Fruit fly (Drosophila melanogaster) whole organism, adult: ENCODE results near the gene nonA.

ENCODE experiments used
- CG11617 ChIP-seq: fragments of 200-800 bp; sonication (Bioruptor generic); optimal IDR thresholded peaks from 2 replicates; lab custom pipeline; 2017; ENCODE audit warnings: mild to moderate bottlenecking, missing biosample characterization, missing genetic modification reagents, missing genetic modification characterization
- CG12768 ChIP-seq: fragments of 200-800 bp; sonication (Bioruptor generic); optimal IDR thresholded peaks from 2 replicates; lab custom pipeline; 2017; ENCODE audit warnings: missing biosample characterization, missing genetic modification characterization, mild to moderate bottlenecking, moderate library complexity, missing genetic modification reagents
- CG33017 ChIP-seq: fragments of 200-800 bp; sonication (Bioruptor generic); optimal IDR thresholded peaks from 2 replicates; lab custom pipeline; 2018; ENCODE audit warnings: missing biosample characterization, mild to moderate bottlenecking, missing genetic modification characterization, moderate library complexity
- CG5204 ChIP-seq: fragments of 200-800 bp; sonication (Bioruptor generic); optimal IDR thresholded peaks from 2 replicates; lab custom pipeline; 2016; ENCODE audit warnings: missing biosample characterization, missing genetic modification characterization
- Hr96 ChIP-seq: fragments of 200-800 bp; sonication (Bioruptor generic); optimal IDR thresholded peaks from 2 replicates; lab custom pipeline; 2016; ENCODE audit warnings: missing biosample characterization, missing genetic modification characterization
- bab1 ChIP-seq: fragments of 200-800 bp; sonication (Bioruptor generic); optimal IDR thresholded peaks from 3 replicates; lab custom pipeline; 2019; ENCODE audit warnings: missing biosample characterization, mild to moderate bottlenecking, missing genetic modification characterization, moderate library complexity
- cic ChIP-seq: fragments of 200-800 bp; sonication (Bioruptor generic); optimal IDR thresholded peaks from 2 replicates; lab custom pipeline; 2017; ENCODE audit warnings: missing biosample characterization, mild to moderate bottlenecking, missing genetic modification characterization, moderate library complexity
- cnc ChIP-seq, 2 experiments: fragments of >200 bp; optimal IDR thresholded peaks; 2 replicates each; lab custom pipeline; 2017
- kay ChIP-seq: fragments of 200-800 bp; sonication (Bioruptor generic); peaks from one replicate; lab custom pipeline; 2016; ENCODE audit warnings: missing biosample characterization, missing genetic modification characterization, borderline replicate concordance
- ovo ChIP-seq: fragments of 200-800 bp; sonication (Bioruptor generic); optimal IDR thresholded peaks from 2 replicates; lab custom pipeline; 2016; ENCODE audit warnings: missing biosample characterization, missing genetic modification characterization
- pad ChIP-seq: fragments of 200-800 bp; sonication (Bioruptor generic); optimal IDR thresholded peaks from 3 replicates; lab custom pipeline; 2017; ENCODE audit warnings: missing biosample characterization, missing genetic modification characterization, mild to moderate bottlenecking, moderate library complexity, missing genetic modification reagents
- toe ChIP-seq: fragments of 200-800 bp; sonication (Bioruptor generic); optimal IDR thresholded peaks from 2 replicates; lab custom pipeline; 2016; ENCODE audit warnings: missing biosample characterization, missing genetic modification characterization

DNA sequence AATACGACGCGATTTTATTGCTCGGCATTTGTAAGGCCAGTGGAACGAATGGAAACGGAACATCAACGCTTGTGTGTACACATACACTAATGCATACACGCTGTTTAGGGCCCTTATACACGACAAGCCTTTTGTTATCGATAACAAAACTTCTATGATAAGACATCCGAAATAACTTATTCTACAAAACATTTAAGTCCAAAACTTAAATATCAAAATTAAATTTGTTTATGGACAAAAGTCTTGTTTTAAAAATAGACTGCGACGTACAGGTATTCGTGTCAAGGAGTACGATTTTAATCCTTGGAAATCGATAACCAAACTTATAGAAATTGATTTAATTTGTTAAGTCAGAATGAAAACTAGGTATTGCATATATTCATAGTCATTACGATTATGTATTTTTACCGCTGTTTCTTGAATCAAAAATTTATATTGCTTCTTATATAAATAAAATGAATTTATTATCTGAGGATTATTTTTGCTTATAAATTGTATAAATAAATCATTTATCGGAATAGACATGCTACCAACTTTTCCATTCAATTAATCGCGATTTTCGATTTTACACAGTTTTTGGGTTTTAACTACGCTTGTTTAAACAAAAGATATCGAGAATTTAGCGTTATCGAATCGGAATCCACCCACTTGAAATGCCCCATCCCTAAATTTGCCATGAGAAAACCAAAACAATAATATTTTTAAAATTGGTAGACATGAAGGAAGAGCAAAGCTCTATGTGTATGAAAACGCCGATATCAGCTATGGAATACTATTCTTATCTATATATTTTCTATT lies 48.1 kb upstream of the nonA start, which contains the start of the genes CG9915 and SWIP:
- TF ChIP-seq CG11617 (GFP tag; lab: Kevin White, UChicago) (peak; percentile 43), pad (GFP tag; lab: Kevin White, UChicago) (peak; percentile 5), cic (GFP tag; lab: Kevin White, UChicago) (no peak), toe (GFP tag; lab: Kevin White, UChicago) (no peak), CG5204 (GFP tag; lab: Kevin White, UChicago) (no peak), Hr96 (GFP tag; lab: Kevin White, UChicago) (no peak), CG33017 (tag; lab: Kevin White, UChicago) (no peak), ovo (GFP tag; lab: Kevin White, UChicago) (no peak), CG12768 (GFP tag; lab: Kevin White, UChicago) (no peak), bab1 (GFP tag; lab: Kevin White, UChicago) (peak; percentile 79), cnc (optimal IDR thresholded peaks at IDR 0.05; lab: Kevin White, UChicago) (no peak), kay (GFP tag; lab: Kevin White, UChicago) (peak; percentile 55)
